Worm (Caenorhabditis elegans): Measurements from ENCODE around the gene alh-8.

ce11 chrII:11688011-11688410 is 40.8 kb upstream of the alh-8 start:
- no peak for TF ChIP-seq pqm-1 (tag; optimal IDR thresholded peaks at IDR 0.05)
- no peak for TF ChIP-seq fos-1 (tag; optimal IDR thresholded peaks at IDR 0.05)
- no peak for TF ChIP-seq nhr-28 (tag; optimal IDR thresholded peaks at IDR 0.05)
- TF ChIP-seq lir-3 (tag; optimal IDR thresholded peaks at IDR 0.05; ENCODE audit: poor library complexity): no peak
- TF ChIP-seq ets-5 (GFP tag; IDR thresholded peaks at IDR 0.05): no peak
- TF ChIP-seq ztf-11 (tag; optimal IDR thresholded peaks at IDR 0.05): no peak
- TF ChIP-seq unc-62 (GFP tag; optimal IDR thresholded peaks at IDR 0.05): no peak
- no peak for TF ChIP-seq nhr-11 (tag; optimal IDR thresholded peaks at IDR 0.05)
- TF ChIP-seq mep-1 (tag; optimal IDR thresholded peaks at IDR 0.05): no peak
